Worm (Caenorhabditis elegans): Measurements from ENCODE around the gene scl-9.

ce11 chrIV:13051073-13051472 lies 4.1 kb downstream of the scl-9 start, which contains the start of gene scl-11:
- TF ChIP-seq snpc-4 (tag; optimal IDR thresholded peaks at IDR 0.05) (no peak), rnt-1 (tag; optimal IDR thresholded peaks at IDR 0.05) (no peak), aha-1 (tag; optimal IDR thresholded peaks at IDR 0.05) (no peak), zag-1 (tag; optimal IDR thresholded peaks at IDR 0.05) (no peak), ets-5 (GFP tag; IDR thresholded peaks at IDR 0.05) (no peak), pqm-1 (tag; optimal IDR thresholded peaks at IDR 0.05) (no peak), efl-1 (optimal IDR thresholded peaks at IDR 0.05) (no peak), efl-1 (GFP tag; optimal IDR thresholded peaks at IDR 0.05 in 1 of 2) (no peak), mab-9 (GFP tag; IDR thresholded peaks at IDR 0.05) (no peak), nhr-237 (tag; optimal IDR thresholded peaks at IDR 0.05) (no peak), nhr-76 (tag; optimal IDR thresholded peaks at IDR 0.05) (no peak), lin-35 (GFP tag; optimal IDR thresholded peaks at IDR 0.05) (no peak), lsy-2 (tag; optimal IDR thresholded peaks at IDR 0.05) (no peak), unc-86 (tag; optimal IDR thresholded peaks at IDR 0.05) (no peak)

Measured in whole organism, L1 larva.